Worm (Caenorhabditis elegans) whole organism, L4 larva: ENCODE results near the gene C37H5.5.
A peak's percentile ranks its signal among the peaks of the same experiment; 100 is the strongest.

Source experiments
- ceh-82 ChIP-seq: sonication (generic microtip); optimal IDR thresholded peaks from 2 replicates; lab custom pipeline; 2017; ENCODE audit warnings: missing biosample characterization, missing genetic modification characterization
- daf-19 ChIP-seq: fragments of 200-800 bp; sonication (Bioruptor generic); conservative IDR thresholded peaks from 2 replicates; pipeline ENCODE4 v1.3.6; 2022; ENCODE audit warnings: missing genetic modification characterization, missing compliant biosample characterization
- lin-1 ChIP-seq: fragments of 200-800 bp; sonication (Bioruptor generic); IDR thresholded peaks from 2 replicates; pipeline ENCODE4 v1.3.6; 2022; ENCODE audit warnings: missing genetic modification reagents, missing genetic modification characterization, missing compliant biosample characterization
- lin-15B ChIP-seq: fragments of 150-350 bp; sonication (generic microtip); optimal IDR thresholded peaks from 3 replicates; lab custom pipeline; 2014; ENCODE audit warnings: missing biosample characterization, missing genetic modification characterization
- zfp-3 ChIP-seq: fragments of 200-800 bp; sonication (Bioruptor generic); conservative IDR thresholded peaks from 2 replicates; pipeline ENCODE4 v1.3.6; 2022; ENCODE audit warnings: missing genetic modification reagents, missing genetic modification characterization, missing compliant biosample characterization

DNA sequence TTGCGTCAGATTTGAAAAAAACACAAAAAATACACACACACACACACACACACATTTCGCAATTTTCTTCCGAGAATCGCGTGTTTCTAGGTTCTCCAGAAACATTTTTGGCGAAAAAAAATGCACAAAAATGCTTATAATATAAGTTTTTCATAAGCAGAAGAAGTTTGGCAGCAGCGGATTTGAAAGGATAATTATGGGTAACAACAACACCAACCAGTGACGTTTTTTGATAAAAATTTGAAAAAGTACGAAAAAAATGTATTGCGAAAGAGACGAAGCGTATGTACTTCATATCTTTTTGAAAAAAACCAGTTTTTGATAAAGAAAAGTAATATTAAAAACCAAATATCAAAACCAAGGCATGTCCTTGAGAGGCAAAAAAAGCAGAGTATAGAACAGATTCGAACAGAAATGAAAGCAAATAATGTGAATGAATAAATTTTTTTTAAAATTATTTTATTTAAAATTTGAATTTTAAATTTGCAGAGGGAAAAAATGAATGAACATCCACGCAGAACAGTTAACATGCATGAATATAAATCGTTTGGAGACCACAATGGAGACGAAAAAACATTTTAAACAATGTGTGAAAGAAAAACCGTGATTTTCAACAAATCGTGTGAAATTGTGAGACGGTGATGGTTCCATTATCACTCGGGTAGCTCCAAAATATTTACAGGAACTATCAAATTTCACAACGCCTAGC lies 3.3 kb upstream of the C37H5.5 start:
- TF ChIP-seq daf-19 (GFP tag; lab: Robert Waterston, UW) (peak; percentile 30; the same call in 1 of the 2 replicates), zfp-3 (GFP tag; lab: Robert Waterston, UW) (peak; percentile 91), lin-15B (tag; lab: Kevin White, UChicago) (peak; percentile 39), lin-1 (GFP tag; lab: Robert Waterston, UW) (peak; percentile 30; the same call in 1 of the 2 replicates), ceh-82 (tag; lab: Kevin White, UChicago) (no peak)
